Worm (Caenorhabditis elegans): ENCODE data around the gene C39B5.6.

Gene C39B5.6

DNA sequence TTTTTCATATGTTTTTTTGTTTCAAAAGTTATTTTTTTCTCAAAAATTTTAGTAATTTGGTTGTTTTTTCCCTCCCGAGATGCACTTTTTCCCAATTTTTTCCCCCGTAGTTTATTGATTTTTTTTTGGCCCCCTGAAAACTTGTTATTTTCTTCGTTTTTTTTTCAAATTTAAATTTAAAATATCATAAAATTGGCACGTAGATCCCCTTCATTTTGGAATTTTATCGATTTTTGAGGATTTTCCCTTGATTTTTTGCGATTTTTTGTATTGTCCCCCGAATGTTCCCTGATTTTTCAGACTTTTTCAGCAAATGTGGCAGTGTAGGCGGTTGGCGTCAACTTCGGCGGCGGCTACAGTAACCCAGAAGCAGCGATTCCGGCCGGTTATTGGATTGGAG lies at the start of gene C39B5.6:
Gene C39B5.6 (plus strand): TSS at position 301 of the 400 bp plus-strand sequence.
- no peak for TF ChIP-seq egl-27 (tag; optimal IDR thresholded peaks at IDR 0.05)
- no peak for TF ChIP-seq skn-1 (tag; optimal IDR thresholded peaks at IDR 0.05)
- TF ChIP-seq C34F6.9 (tag; optimal IDR thresholded peaks at IDR 0.05): no peak
- no peak for TF ChIP-seq nhr-10 (tag; optimal IDR thresholded peaks at IDR 0.05)
- TF ChIP-seq ZK546.5 (tag; optimal IDR thresholded peaks at IDR 0.05): no peak
- no peak for TF ChIP-seq sem-4 (tag; optimal IDR thresholded peaks at IDR 0.05)
- no peak for TF ChIP-seq elt-3 (tag; optimal IDR thresholded peaks at IDR 0.05)
- TF ChIP-seq ztf-11 (tag; optimal IDR thresholded peaks at IDR 0.05): no peak
- no peak for TF ChIP-seq nhr-129 (tag; optimal IDR thresholded peaks at IDR 0.05)
- no peak for TF ChIP-seq nhr-6 (tag; optimal IDR thresholded peaks at IDR 0.05)
- no peak for TF ChIP-seq Y55F3AM.14 (GFP tag; optimal IDR thresholded peaks at IDR 0.05)
- TF ChIP-seq lin-13 (GFP tag; optimal IDR thresholded peaks at IDR 0.05): no peak
- no peak for TF ChIP-seq mbf-1 (tag; optimal IDR thresholded peaks at IDR 0.05)

- TF ChIP-seq mbf-1 (tag; optimal IDR thresholded peaks at IDR 0.05) (no peak), unc-55 (GFP tag; optimal IDR thresholded peaks at IDR 0.05) (no peak), nhr-12 (tag; optimal IDR thresholded peaks at IDR 0.05) (no peak), lsy-2 (tag; optimal IDR thresholded peaks at IDR 0.05) (peak in 1 of 2 experiments; percentile 65)
Observed at ce11 chrIII:2150555-2150954, 47.3 kb upstream of the C39B5.6 start.

DNA sequence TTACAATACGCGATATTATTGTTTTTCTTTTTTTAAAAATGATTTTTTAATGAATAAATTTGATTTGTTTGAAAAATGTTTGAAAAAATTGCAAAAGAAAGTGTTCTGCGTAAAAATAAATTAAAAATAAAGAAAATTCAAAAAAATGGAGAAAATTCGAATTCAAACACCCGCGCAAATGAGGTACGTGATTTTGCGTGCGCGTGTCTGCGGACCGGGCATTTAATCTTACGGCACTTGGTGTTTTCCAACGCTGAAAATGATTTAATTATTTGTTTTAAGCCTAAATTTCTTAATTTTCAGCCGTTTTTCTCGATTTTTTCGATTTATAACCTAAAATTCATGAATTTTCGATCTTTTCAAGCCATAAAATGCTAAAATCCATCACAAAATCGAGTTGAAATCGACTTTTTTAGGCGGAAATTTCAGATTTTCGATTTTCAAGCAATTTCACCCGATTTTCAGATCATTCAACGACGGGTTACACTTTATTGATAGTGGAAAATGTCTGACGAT lies 46.3 kb upstream of the C39B5.6 start, which contains the start of gene gcn-1:
Gene gcn-1 (plus strand): TSS at position 466 of the 516 bp plus-strand sequence.
- TF ChIP-seq lsy-2 (tag; optimal IDR thresholded peaks at IDR 0.05): peak; percentile 68 to 91
- no peak for TF ChIP-seq elt-3 (tag; optimal IDR thresholded peaks at IDR 0.05)
- peak; percentile 31 for TF ChIP-seq snpc-4 (tag; optimal IDR thresholded peaks at IDR 0.05)
- TF ChIP-seq mab-5 (tag; optimal IDR thresholded peaks at IDR 0.05): peak; percentile 7
- TF ChIP-seq nhr-129 (tag; optimal IDR thresholded peaks at IDR 0.05): peak; percentile 11
- no peak for TF ChIP-seq mbf-1 (tag; optimal IDR thresholded peaks at IDR 0.05)
- TF ChIP-seq fos-1 (tag; optimal IDR thresholded peaks at IDR 0.05): peak; percentile 12
- no peak for TF ChIP-seq nhr-6 (tag; optimal IDR thresholded peaks at IDR 0.05)
- TF ChIP-seq F13H6.1 (tag; optimal IDR thresholded peaks at IDR 0.05): peak; percentile 61
- TF ChIP-seq ztf-4 (tag; optimal IDR thresholded peaks at IDR 0.05): peak; percentile 7
- peak; percentile 56 for TF ChIP-seq crh-2 (tag; optimal IDR thresholded peaks at IDR 0.05)
- TF ChIP-seq nhr-25 (tag; optimal IDR thresholded peaks at IDR 0.05): peak; percentile 59
- TF ChIP-seq nhr-77 (tag; optimal IDR thresholded peaks at IDR 0.05): no peak
- TF ChIP-seq ceh-82 (tag; optimal IDR thresholded peaks at IDR 0.05): no peak
- no peak for TF ChIP-seq blmp-1 (tag; optimal IDR thresholded peaks at IDR 0.05; ENCODE audit: insufficient read depth)
- TF ChIP-seq egl-27 (tag; optimal IDR thresholded peaks at IDR 0.05): peak; percentile 38
- no peak for TF ChIP-seq peb-1 (tag; optimal IDR thresholded peaks at IDR 0.05)
- peak; percentile 79 for TF ChIP-seq unc-55 (GFP tag; optimal IDR thresholded peaks at IDR 0.05)
- TF ChIP-seq lin-39 (tag; optimal IDR thresholded peaks at IDR 0.05): no peak
- TF ChIP-seq dmd-4 (tag; optimal IDR thresholded peaks at IDR 0.05): no peak
- TF ChIP-seq sem-4 (tag; optimal IDR thresholded peaks at IDR 0.05): peak; percentile 25
- peak; percentile 85 for TF ChIP-seq lin-13 (GFP tag; optimal IDR thresholded peaks at IDR 0.05)
- TF ChIP-seq lin-11 (tag; optimal IDR thresholded peaks at IDR 0.05): peak; percentile 56
- TF ChIP-seq zag-1 (tag; optimal IDR thresholded peaks at IDR 0.05): no peak
- TF ChIP-seq nhr-21 (tag; optimal IDR thresholded peaks at IDR 0.05): peak; percentile 53
- no peak for TF ChIP-seq R02D3.7 (tag; optimal IDR thresholded peaks at IDR 0.05)
- peak; percentile 67 for TF ChIP-seq C34F6.9 (tag; optimal IDR thresholded peaks at IDR 0.05)
- TF ChIP-seq alr-1 (tag; optimal IDR thresholded peaks at IDR 0.05): no peak
- no peak for TF ChIP-seq mdl-1 (tag; optimal IDR thresholded peaks at IDR 0.05)
- TF ChIP-seq sma-3 (GFP tag; optimal IDR thresholded peaks at IDR 0.05): peak; percentile 75
- peak; percentile 99 for TF ChIP-seq gmeb-1 (tag; optimal IDR thresholded peaks at IDR 0.05)
- no peak for TF ChIP-seq nhr-23 (tag; optimal IDR thresholded peaks at IDR 0.05)
- TF ChIP-seq ztf-11 (tag; optimal IDR thresholded peaks at IDR 0.05): no peak

ce11 chrIII:2159152-2159551 lies 38.7 kb upstream of the C39B5.6 start:
- no peak for TF ChIP-seq nhr-10 (tag; optimal IDR thresholded peaks at IDR 0.05)
- no peak for TF ChIP-seq nhr-23 (tag; optimal IDR thresholded peaks at IDR 0.05)
